Worm (Caenorhabditis elegans) whole organism, L2 larva: Measurements from ENCODE around the gene Y48E1C.2.

Experiments
- R02D3.7 ChIP-seq: fragments of 150-350 bp; optimal IDR thresholded peaks from 2 replicates; lab custom pipeline; 2014; ENCODE audit warnings: missing biosample characterization, missing genetic modification characterization
- Y55F3AM.14 ChIP-seq: fragments of 200-800 bp; sonication (Bioruptor generic); optimal IDR thresholded peaks from 2 replicates; lab custom pipeline; 2018; ENCODE audit warnings: mild to moderate bottlenecking, missing genetic modification characterization, missing compliant biosample characterization
- ZK546.5 ChIP-seq: sonication (generic microtip); optimal IDR thresholded peaks from 2 replicates; lab custom pipeline; 2017; ENCODE audit warnings: missing biosample characterization, missing genetic modification characterization
- alr-1 ChIP-seq: fragments of 150-350 bp; optimal IDR thresholded peaks from 2 replicates; lab custom pipeline; 2014; ENCODE audit warnings: missing biosample characterization, missing genetic modification characterization
- ama-1 ChIP-seq: fragments of 150-350 bp; optimal IDR thresholded peaks from 2 replicates; lab custom pipeline; 2018; ENCODE audit warnings: inconsistent platforms
- ceh-16 ChIP-seq: fragments of 150-350 bp; optimal IDR thresholded peaks from 2 replicates; lab custom pipeline; 2014; ENCODE audit warnings: missing biosample characterization, missing genetic modification characterization
- crh-2 ChIP-seq: sonication (generic microtip); optimal IDR thresholded peaks from 2 replicates; lab custom pipeline; 2017; ENCODE audit warnings: missing biosample characterization, missing genetic modification characterization
- egl-27 ChIP-seq: sonication (generic microtip); optimal IDR thresholded peaks from 3 replicates; lab custom pipeline; 2017; ENCODE audit warnings: missing biosample characterization, missing genetic modification reagents, missing genetic modification characterization
- elt-1 ChIP-seq: fragments of 150-350 bp; optimal IDR thresholded peaks from 2 replicates; lab custom pipeline; 2014; ENCODE audit warnings: missing biosample characterization, missing genetic modification characterization
- elt-3 ChIP-seq: sonication (generic microtip); optimal IDR thresholded peaks from 2 replicates; lab custom pipeline; 2017; ENCODE audit warnings: missing biosample characterization, missing genetic modification characterization
- fos-1 ChIP-seq: fragments of 150-350 bp; optimal IDR thresholded peaks from 2 replicates; lab custom pipeline; 2014; ENCODE audit warnings: missing biosample characterization, missing genetic modification characterization
- gmeb-1 ChIP-seq: fragments of 150-350 bp; optimal IDR thresholded peaks from 2 replicates; lab custom pipeline; 2014; ENCODE audit warnings: missing biosample characterization, missing genetic modification characterization
- lin-11 ChIP-seq: fragments of 150-350 bp; sonication (generic microtip); optimal IDR thresholded peaks from 2 replicates; lab custom pipeline; 2014; ENCODE audit warnings: missing biosample characterization, missing genetic modification characterization, inconsistent platforms, mixed read lengths
- lin-39 ChIP-seq: fragments of 150-350 bp; optimal IDR thresholded peaks from 2 replicates; lab custom pipeline; 2014; ENCODE audit warnings: missing biosample characterization, missing genetic modification reagents, missing genetic modification characterization
- lsy-2 ChIP-seq, 2 experiments: fragments of 150-350 bp in 1 of 2; sonication (generic microtip) in 1 of 2; optimal IDR thresholded peaks; 2 replicates each; lab custom pipeline; 2014 to 2017; ENCODE audit warnings: missing biosample characterization in 2 of 2, missing genetic modification characterization in 2 of 2
- mab-5 ChIP-seq: fragments of 150-350 bp; optimal IDR thresholded peaks from 2 replicates; lab custom pipeline; 2014; ENCODE audit warnings: missing biosample characterization, missing genetic modification characterization
- mbf-1 ChIP-seq: sonication (generic microtip); optimal IDR thresholded peaks from 2 replicates; lab custom pipeline; 2017; ENCODE audit warnings: missing biosample characterization, missing genetic modification characterization
- mdl-1 ChIP-seq, 2 experiments: fragments of 150-350 bp in 1 of 2; sonication (generic microtip) in 1 of 2; optimal IDR thresholded peaks; 2 replicates each; lab custom pipeline; 2017; ENCODE audit warnings: missing biosample characterization in 2 of 2, missing genetic modification characterization in 2 of 2
- nhr-10 ChIP-seq: sonication (generic microtip); optimal IDR thresholded peaks from 2 replicates; lab custom pipeline; 2017; ENCODE audit warnings: missing biosample characterization, missing genetic modification characterization
- nhr-11 ChIP-seq: fragments of 150-350 bp; optimal IDR thresholded peaks from 2 replicates; lab custom pipeline; 2014; ENCODE audit warnings: missing biosample characterization, missing genetic modification characterization
- nhr-12 ChIP-seq: fragments of 150-350 bp; optimal IDR thresholded peaks from 2 replicates; lab custom pipeline; 2014; ENCODE audit warnings: missing biosample characterization, missing genetic modification characterization
- nhr-129 ChIP-seq: fragments of 150-350 bp; optimal IDR thresholded peaks from 2 replicates; lab custom pipeline; 2014; ENCODE audit warnings: missing biosample characterization, missing genetic modification characterization
- nhr-21 ChIP-seq: fragments of 150-350 bp; optimal IDR thresholded peaks from 2 replicates; lab custom pipeline; 2014; ENCODE audit warnings: missing biosample characterization, missing genetic modification characterization
- nhr-23 ChIP-seq: fragments of 150-350 bp; optimal IDR thresholded peaks from 2 replicates; lab custom pipeline; 2014; ENCODE audit warnings: missing biosample characterization, missing genetic modification reagents, missing genetic modification characterization
- nhr-237 ChIP-seq: fragments of 150-350 bp; optimal IDR thresholded peaks from 2 replicates; lab custom pipeline; 2014; ENCODE audit warnings: missing biosample characterization, missing genetic modification characterization
- nhr-25 ChIP-seq: fragments of 150-350 bp; sonication (generic microtip); optimal IDR thresholded peaks from 3 replicates; lab custom pipeline; 2014; ENCODE audit warnings: missing biosample characterization, missing genetic modification characterization
- nhr-6 ChIP-seq: fragments of 150-350 bp; optimal IDR thresholded peaks from 2 replicates; lab custom pipeline; 2014; ENCODE audit warnings: missing biosample characterization, missing genetic modification characterization
- peb-1 ChIP-seq: fragments of 150-350 bp; optimal IDR thresholded peaks from 2 replicates; lab custom pipeline; 2014; ENCODE audit warnings: missing biosample characterization, missing genetic modification characterization
- sem-4 ChIP-seq: fragments of 150-350 bp; optimal IDR thresholded peaks from 2 replicates; lab custom pipeline; 2014; ENCODE audit warnings: missing biosample characterization, missing genetic modification reagents, missing genetic modification characterization
- skn-1 ChIP-seq: sonication (generic microtip); optimal IDR thresholded peaks from 2 replicates; lab custom pipeline; 2017; ENCODE audit warnings: missing biosample characterization, missing genetic modification characterization
- sma-3 ChIP-seq: sonication (generic microtip); optimal IDR thresholded peaks from 2 replicates; lab custom pipeline; 2016; ENCODE audit warnings: missing genetic modification reagents, missing genetic modification characterization, missing compliant biosample characterization
- sma-9 ChIP-seq, 2 experiments: fragments of 150-350 bp in 1 of 2; sonication (generic microtip) in 1 of 2; optimal IDR thresholded peaks; 2 replicates each; lab custom pipeline; 2014 to 2016; ENCODE audit warnings: missing genetic modification characterization in 2 of 2, mild to moderate bottlenecking in 1 of 2, missing biosample characterization in 1 of 2, missing compliant biosample characterization in 1 of 2, missing genetic modification reagents in 1 of 2, moderate library complexity in 1 of 2
- unc-55 ChIP-seq: fragments of 150-350 bp; sonication (generic microtip); optimal IDR thresholded peaks from 3 replicates; lab custom pipeline; 2014; ENCODE audit warnings: missing biosample characterization, missing genetic modification reagents, missing genetic modification characterization
- unc-62 ChIP-seq: fragments of 150-350 bp; optimal IDR thresholded peaks from 2 replicates; lab custom pipeline; 2014; ENCODE audit warnings: missing biosample characterization, missing genetic modification reagents, missing genetic modification characterization
- zag-1 ChIP-seq: fragments of 150-350 bp; optimal IDR thresholded peaks from 2 replicates; lab custom pipeline; 2014; ENCODE audit warnings: missing biosample characterization, missing genetic modification characterization
- ztf-1 ChIP-seq: fragments of 200-800 bp; sonication (Bioruptor generic); conservative IDR thresholded peaks from 2 replicates; pipeline ENCODE4 v1.3.6; 2022; ENCODE audit warnings: missing genetic modification characterization, missing compliant biosample characterization
- ztf-11 ChIP-seq: sonication (generic microtip); optimal IDR thresholded peaks from 2 replicates; lab custom pipeline; 2017; ENCODE audit warnings: missing biosample characterization, missing genetic modification characterization
- ztf-4 ChIP-seq: fragments of 150-350 bp; optimal IDR thresholded peaks from 2 replicates; lab custom pipeline; 2014; ENCODE audit warnings: missing biosample characterization, missing genetic modification characterization

The Y48E1C.2 gene

ce11 chrII:13402680-13403079 is 21.7 kb upstream of the Y48E1C.2 start, which contains the start of gene pinn-4:
Gene pinn-4, plus strand, starts transcription at chrII:13402980.
- TF ChIP-seq crh-2 (tag; lab: Kevin White, UChicago) = no peak
- no peak for TF ChIP-seq mbf-1 (tag; lab: Kevin White, UChicago)
- no peak for TF ChIP-seq ztf-4
- no peak for TF ChIP-seq mab-5
- no peak for TF ChIP-seq elt-3 (tag; lab: Kevin White, UChicago)
- no peak for TF ChIP-seq lin-11 (tag; lab: Kevin White, UChicago)
- no peak for TF ChIP-seq R02D3.7 (tag; lab: Kevin White, UChicago)
- TF ChIP-seq unc-62 (GFP tag; lab: Kevin White, UChicago) = no peak
- TF ChIP-seq lin-39 = no peak
- no peak for TF ChIP-seq nhr-12 (tag; lab: Kevin White, UChicago)
- TF ChIP-seq unc-55 (GFP tag; lab: Kevin White, UChicago) = no peak
- no peak for TF ChIP-seq peb-1 (tag; lab: Kevin White, UChicago)
- no peak for TF ChIP-seq sma-9 (GFP tag; optimal IDR thresholded peaks at IDR 0.05; lab: Kevin White, UChicago)
- TF ChIP-seq sma-9 (tag; optimal IDR thresholded peaks at IDR 0.05; lab: Kevin White, UChicago) = no peak
- no peak for TF ChIP-seq nhr-10 (tag; lab: Kevin White, UChicago)

DNA sequence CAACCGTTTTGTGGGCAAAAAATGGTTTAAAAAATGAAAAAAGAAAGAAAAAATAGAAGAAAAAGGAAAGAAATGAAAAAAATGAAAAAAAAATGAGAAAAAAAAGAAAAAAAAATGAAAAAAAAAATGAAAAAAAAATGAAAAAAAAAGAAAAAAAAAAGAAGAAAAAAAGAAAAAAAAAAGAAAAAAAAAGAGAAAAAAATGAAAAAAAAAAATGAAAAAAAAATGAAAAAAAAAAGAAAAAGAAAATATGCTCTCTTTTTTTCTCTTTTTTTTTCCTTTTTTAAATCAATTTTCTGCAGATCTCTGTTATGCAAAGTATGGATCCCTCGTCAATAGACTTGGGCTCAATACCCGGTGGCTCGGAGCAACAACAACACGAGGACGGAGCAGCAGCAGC is 18.5 kb upstream of the Y48E1C.2 start, which contains the start of gene efl-2:
efl-2 (plus strand) TSS at position 301 of the 400 bp plus-strand sequence.
- TF ChIP-seq nhr-6 (tag; lab: Kevin White, UChicago) (no peak), ztf-1 (no peak), ZK546.5 (tag; lab: Kevin White, UChicago) (no peak), gmeb-1 (tag; lab: Kevin White, UChicago) (no peak)

DNA sequence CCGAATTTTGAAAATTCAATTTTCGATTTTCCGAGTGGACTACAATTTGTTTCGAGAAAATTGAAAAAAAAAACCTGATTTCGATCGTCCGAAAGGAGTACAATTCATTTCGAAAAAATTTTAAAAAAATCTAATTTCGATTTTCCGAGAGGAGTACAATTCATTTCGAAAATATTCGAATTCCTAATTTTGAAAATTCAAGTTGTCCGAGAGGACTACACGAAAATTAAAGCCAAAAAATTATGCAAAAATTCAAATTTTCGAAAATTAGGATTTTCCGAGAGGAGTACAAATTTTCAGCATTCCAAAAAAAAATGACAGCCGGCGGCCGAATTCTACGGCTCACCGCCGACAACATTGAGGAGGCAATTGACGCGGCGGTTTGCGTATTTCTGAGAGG is 12.0 kb upstream of the Y48E1C.2 start, which contains the start of gene Y48C3A.18:
Y48C3A.18 (plus strand) TSS at position 301 of the 400 bp plus-strand sequence.
- TF ChIP-seq sma-3 (GFP tag; lab: Kevin White, UChicago) (no peak), unc-55 (GFP tag; lab: Kevin White, UChicago) (no peak), gmeb-1 (tag; lab: Kevin White, UChicago) (no peak), fos-1 (tag; lab: Kevin White, UChicago) (no peak), nhr-129 (tag; lab: Kevin White, UChicago) (no peak), nhr-21 (tag; lab: Kevin White, UChicago) (no peak), elt-1 (tag; lab: Kevin White, UChicago) (no peak), ceh-16 (tag; lab: Kevin White, UChicago) (no peak), ztf-1 (no peak), lsy-2 (tag; optimal IDR thresholded peaks at IDR 0.05; lab: Kevin White, UChicago) (no peak), nhr-10 (tag; lab: Kevin White, UChicago) (no peak), lin-11 (tag; lab: Kevin White, UChicago) (no peak), nhr-11 (no peak), unc-62 (GFP tag; lab: Kevin White, UChicago) (no peak), nhr-25 (no peak), zag-1 (tag; lab: Kevin White, UChicago) (no peak), ztf-11 (no peak), ama-1 (no peak), lin-39 (no peak), sem-4 (tag; lab: Kevin White, UChicago) (no peak)

DNA sequence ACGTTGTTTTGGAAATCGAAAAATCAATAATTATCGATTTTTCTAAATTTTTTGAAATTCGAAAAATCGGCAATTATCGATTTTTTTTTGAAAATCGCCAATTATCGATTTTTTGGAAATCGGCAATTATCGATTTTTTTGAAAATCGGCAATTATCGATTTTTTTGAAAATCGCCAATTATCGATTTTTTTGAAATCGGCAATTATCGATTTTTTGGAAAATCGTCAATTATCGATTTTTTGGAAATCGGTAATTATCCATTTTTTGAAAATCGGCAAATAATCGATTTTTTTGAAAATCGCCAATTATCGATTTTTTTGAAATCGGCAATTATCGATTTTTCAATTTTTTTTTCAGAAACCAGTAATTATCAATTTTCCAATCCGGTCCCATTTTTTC is 10.2 kb upstream of the Y48E1C.2 start:
- TF ChIP-seq nhr-21 (tag; lab: Kevin White, UChicago) (no peak), mab-5 (no peak), ztf-11 (no peak), nhr-129 (tag; lab: Kevin White, UChicago) (no peak), sma-3 (GFP tag; lab: Kevin White, UChicago) (no peak), alr-1 (tag; lab: Kevin White, UChicago) (no peak), unc-62 (GFP tag; lab: Kevin White, UChicago) (no peak), ZK546.5 (tag; lab: Kevin White, UChicago) (no peak), elt-1 (tag; lab: Kevin White, UChicago) (no peak), fos-1 (tag; lab: Kevin White, UChicago) (no peak), nhr-23 (no peak), ztf-1 (no peak)

ce11 chrII:13414554-13415057 is 9.7 kb upstream of the Y48E1C.2 start, which contains the start of gene Y48E1C.1:
Gene Y48E1C.1, plus strand, starts transcription at chrII:13415007.
- TF ChIP-seq lsy-2 (tag; optimal IDR thresholded peaks at IDR 0.05; lab: Kevin White, UChicago) = no peak
- TF ChIP-seq egl-27 (tag; lab: Kevin White, UChicago) = no peak
- no peak for TF ChIP-seq R02D3.7 (tag; lab: Kevin White, UChicago)
- TF ChIP-seq crh-2 (tag; lab: Kevin White, UChicago) = no peak
- no peak for TF ChIP-seq nhr-11
- no peak for TF ChIP-seq nhr-12 (tag; lab: Kevin White, UChicago)
- no peak for TF ChIP-seq alr-1 (tag; lab: Kevin White, UChicago)
- no peak for TF ChIP-seq Y55F3AM.14 (GFP tag; lab: Kevin White, UChicago)
- TF ChIP-seq nhr-237 (tag; lab: Kevin White, UChicago) = no peak
- TF ChIP-seq mbf-1 (tag; lab: Kevin White, UChicago) = no peak
- TF ChIP-seq elt-3 (tag; lab: Kevin White, UChicago) = no peak
- TF ChIP-seq nhr-23 = no peak
- TF ChIP-seq nhr-21 (tag; lab: Kevin White, UChicago) = no peak
- TF ChIP-seq sem-4 (tag; lab: Kevin White, UChicago) = no peak
- TF ChIP-seq elt-1 (tag; lab: Kevin White, UChicago) = no peak
- no peak for TF ChIP-seq mab-5
- TF ChIP-seq unc-62 (GFP tag; lab: Kevin White, UChicago) = no peak
- TF ChIP-seq skn-1 (tag; lab: Kevin White, UChicago) = no peak
- TF ChIP-seq zag-1 (tag; lab: Kevin White, UChicago) = no peak
- no peak for TF ChIP-seq mdl-1 (tag; optimal IDR thresholded peaks at IDR 0.05; lab: Kevin White, UChicago)
